Worm (Caenorhabditis elegans) whole organism, dauer: ENCODE data around the gene spe-41.

Experiments
- unc-62 ChIP-seq: sonication (generic microtip); optimal IDR thresholded peaks from 2 replicates; lab custom pipeline; 2017; ENCODE audit warnings: missing biosample characterization, missing genetic modification reagents, missing genetic modification characterization

The spe-41 gene

DNA sequence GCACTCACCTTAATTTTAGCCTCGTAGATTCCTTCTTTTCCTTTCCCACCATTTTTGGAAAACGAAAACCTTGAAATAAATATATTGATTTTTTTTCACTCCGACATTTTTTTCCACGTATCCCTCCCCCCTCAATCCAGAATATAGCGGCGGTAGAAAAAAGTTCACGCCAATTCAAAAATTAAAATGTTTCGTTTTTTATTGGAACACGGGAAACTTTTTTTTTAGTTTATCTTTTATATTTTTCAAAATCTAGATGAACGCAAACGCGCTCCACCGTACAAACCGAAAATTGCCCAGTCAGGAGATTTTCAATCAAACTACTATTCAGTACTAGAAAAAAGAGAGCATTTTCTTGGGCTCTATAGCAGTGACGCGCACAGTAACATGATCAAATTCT lies at the start of gene spe-41:
Gene spe-41, minus strand, starts transcription at position 72 of the 400 bp plus-strand sequence.
- no peak for TF ChIP-seq unc-62 (GFP tag; lab: Kevin White, UChicago)

DNA sequence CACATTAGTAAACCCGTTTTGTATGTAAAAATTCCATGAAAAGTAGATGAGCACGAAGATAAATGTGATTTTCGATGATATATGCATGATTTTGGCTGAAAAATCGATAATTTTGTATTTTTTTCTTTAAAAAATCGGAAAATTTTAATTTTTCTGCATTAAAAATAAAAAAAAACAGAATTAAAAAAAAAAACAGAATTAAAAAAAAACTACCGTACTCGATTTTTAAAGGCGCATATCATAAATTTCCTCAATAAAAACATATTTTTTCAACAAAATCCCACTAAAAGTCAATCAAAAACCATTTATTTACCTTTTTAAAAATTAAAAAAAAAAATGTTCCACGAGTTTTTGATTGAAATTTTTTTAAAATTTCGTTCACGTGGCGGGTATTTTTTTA lies 49.1 kb upstream of the spe-41 start, which contains the start of gene gly-14:
Gene gly-14, minus strand, starts transcription at position 101 of the 400 bp plus-strand sequence.
- TF ChIP-seq unc-62 (GFP tag; lab: Kevin White, UChicago) = no peak

DNA sequence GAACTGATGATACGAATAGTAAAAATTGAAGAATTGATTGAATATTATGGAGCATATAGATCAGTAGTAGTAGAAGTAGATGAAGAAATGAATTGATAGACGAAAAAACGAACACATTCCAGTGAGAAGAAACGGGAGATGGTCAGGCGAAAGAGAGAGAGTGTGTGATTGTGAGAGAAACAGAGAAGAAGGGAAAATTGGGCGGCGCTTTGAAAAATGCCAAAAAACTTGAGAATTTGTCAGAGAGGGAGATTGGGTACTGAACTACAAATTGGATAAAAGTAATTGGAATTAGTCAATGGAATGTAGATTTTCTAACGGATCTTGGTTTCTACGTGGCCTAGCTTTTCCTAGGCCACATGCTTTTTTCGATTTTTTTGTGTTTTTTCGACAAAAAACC lies 44.2 kb upstream of the spe-41 start, which contains the start of gene C34C12.7:
Gene C34C12.7, minus strand, starts transcription at position 118 of the 400 bp plus-strand sequence.
- no peak for TF ChIP-seq unc-62 (GFP tag; lab: Kevin White, UChicago)

DNA sequence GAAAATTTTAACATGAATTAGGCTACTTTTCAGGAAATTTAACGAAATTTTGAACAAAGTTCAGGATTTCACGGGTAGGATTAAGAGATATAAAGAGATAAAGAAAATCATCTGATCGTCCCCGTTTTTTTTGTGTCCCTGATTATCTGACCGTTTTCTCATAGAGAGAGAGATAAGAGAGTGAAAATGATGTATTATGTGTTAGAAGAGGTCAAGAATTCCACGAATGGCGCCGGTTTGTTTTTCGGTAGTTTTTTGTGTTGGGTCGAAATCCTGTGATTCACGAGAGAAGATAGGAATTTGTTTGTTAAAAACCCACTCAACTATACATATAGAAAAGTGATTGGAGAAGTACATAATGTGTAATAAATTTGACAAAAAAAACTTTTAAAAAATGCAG lies 43.1 kb upstream of the spe-41 start:
- no peak for TF ChIP-seq unc-62 (GFP tag; lab: Kevin White, UChicago)

DNA sequence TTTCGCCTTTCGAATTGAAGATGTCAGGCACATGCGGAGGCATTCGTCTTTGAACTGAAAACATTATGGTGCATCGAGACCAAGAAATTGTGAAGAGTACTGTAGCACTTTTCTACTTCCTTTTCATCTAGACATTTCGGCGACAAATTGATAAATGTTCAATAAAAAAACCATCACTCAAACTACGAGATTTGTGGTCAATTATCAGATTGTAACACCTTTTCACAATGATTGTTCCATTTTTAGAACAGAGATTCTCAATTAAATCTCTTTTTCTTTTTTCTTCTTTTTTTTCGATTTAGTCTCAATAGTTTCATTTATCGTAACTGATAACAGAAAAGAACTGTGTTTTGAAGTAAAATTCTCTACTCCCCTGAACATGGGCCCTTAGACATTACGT lies 42.0 kb upstream of the spe-41 start:
- TF ChIP-seq unc-62 (GFP tag; lab: Kevin White, UChicago) = no peak

DNA sequence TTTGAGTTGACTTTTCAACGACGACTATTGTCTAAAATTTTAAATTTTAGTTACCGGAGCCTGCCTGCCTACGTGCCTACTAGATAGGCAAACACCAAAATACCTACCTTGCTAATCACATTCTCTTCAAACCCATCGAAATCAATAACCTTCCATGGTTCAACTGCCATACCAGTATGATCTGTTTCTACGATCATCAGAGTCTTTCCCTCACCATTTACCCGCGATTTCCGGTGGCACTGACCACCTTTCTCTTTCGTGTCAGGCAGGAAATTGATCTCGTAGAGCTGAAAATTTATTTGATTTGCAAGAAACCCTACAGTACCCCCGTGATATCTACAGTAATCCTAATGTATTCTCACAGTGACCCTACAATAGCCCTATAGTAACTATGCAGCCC lies 41.0 kb upstream of the spe-41 start:
- TF ChIP-seq unc-62 (GFP tag; lab: Kevin White, UChicago) = no peak

DNA sequence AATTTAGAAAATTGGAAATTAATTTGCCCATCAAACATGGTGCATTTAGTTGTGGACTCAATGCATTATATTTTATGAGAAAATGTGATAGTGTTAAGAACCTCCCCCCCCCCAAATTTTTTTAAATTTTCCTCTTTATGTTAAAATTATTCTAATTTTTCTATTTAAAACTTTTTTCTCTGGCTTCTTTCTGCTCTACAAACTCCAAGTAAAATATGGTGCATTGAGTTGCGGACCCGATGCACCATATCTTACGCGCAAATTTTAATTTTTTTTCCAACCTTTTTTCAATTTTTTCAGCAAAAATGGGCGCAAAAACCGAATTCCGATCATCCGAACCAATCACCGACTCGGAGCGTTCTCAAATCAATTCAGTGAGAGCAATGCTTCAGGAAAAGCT lies 38.3 kb upstream of the spe-41 start, which contains the start of gene C34C12.6:
Gene C34C12.6, plus strand, starts transcription at position 301 of the 400 bp plus-strand sequence.
- TF ChIP-seq unc-62 (GFP tag; lab: Kevin White, UChicago) = no peak

DNA sequence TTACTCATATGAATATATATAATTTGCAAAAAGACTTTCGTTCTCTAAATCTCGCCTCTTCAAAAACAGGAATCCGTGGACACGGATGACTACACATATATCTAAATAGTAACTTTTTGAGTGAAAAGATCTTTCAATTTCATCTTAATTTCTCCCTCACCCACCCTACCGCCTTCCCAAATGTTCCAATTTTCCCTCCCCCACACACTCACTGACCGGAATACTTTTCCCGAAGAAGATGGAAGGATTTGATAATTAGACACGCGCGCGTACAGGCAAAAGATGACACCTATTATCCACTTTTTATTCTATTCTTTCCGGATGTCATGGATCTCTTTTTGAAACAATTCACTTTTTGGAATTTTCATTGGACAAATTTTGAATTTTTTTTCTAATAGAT lies 36.9 kb upstream of the spe-41 start:
- TF ChIP-seq unc-62 (GFP tag; lab: Kevin White, UChicago) = no peak

DNA sequence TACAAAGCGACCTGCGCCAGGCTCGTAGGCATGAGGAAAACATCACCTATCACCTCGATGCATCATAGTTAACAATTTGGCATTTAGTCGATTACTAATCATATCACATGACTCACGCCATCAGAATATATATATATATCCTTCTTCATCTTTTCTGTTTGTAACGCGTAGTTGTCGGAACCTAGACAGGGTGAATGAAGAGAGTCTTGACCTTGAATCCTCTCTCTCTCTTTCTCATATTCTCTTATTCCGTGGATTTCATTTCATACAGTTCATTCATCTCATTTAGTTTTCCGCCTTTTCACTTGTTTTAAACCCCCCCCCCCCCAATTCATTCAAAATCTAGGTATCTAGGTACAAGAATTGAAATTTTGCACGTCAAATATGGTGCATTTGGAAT lies 36.2 kb upstream of the spe-41 start:
- TF ChIP-seq unc-62 (GFP tag; lab: Kevin White, UChicago) = no peak

DNA sequence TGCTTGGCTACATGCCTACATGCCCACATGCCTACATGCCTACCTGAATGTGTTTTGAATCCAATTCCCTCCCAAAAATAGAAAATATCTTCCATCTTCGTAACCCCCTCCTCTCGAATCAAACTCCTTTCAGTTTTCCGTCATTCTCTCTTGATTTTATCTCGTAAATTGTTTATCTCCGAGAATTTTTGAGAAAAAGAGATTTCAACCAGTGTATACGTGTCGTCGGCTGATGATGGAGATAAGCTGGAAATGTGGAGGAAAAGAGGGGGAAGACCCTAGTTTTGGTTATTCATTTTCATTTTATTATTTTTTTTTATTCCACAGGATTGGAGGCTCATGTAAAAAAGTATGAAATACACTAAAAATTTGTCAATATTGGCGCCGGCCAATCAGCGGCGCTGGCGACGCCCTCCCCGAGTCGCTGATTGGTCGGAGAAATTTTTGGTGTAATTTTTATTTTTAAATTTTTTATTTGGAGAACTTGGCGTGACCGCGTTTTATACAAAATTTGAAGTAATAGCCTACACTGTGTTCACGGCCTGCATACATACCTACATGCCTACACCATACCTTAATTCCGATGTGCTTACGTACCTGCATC lies 34.9 kb upstream of the spe-41 start:
- TF ChIP-seq unc-62 (GFP tag; lab: Kevin White, UChicago) = no peak

DNA sequence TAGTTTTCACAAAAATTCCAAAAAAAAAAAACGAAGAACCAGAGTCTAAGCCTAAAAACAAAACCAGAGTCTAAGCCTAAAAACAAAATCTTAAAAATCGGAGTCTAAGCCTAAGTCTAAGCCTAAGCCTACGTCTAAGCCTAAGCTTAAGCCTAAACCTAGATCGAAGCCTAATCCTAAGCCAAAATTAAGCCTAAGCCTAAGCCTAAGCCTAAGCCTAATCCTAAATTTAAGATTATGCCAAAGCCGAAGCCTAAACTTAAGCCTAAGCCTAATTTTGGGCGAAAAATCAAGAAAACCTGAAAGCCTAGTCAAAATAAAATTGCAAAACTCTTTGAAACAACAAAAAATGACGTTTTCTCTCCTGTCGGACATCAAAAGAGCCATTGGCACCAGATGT lies 33.4 kb upstream of the spe-41 start:
- TF ChIP-seq unc-62 (GFP tag; lab: Kevin White, UChicago) = no peak

DNA sequence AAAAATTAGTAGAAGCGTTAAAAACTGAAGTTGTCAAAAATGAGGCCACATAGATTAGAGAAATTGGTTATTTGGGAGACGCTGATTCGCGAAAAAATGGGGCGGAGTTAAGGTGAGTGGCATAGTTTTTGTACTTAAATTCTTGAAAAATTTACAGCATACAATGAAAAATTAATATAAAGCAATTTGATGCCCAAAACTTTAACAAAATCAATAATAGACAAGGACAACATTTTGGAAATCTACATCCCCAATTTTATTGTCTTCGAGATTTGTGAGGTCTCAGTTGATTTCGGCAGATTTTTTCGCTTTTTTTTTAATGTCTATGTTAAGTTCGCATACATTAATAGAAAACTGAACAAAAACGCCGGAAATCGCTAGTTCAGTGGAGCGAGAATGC lies 32.2 kb upstream of the spe-41 start:
- no peak for TF ChIP-seq unc-62 (GFP tag; lab: Kevin White, UChicago)

DNA sequence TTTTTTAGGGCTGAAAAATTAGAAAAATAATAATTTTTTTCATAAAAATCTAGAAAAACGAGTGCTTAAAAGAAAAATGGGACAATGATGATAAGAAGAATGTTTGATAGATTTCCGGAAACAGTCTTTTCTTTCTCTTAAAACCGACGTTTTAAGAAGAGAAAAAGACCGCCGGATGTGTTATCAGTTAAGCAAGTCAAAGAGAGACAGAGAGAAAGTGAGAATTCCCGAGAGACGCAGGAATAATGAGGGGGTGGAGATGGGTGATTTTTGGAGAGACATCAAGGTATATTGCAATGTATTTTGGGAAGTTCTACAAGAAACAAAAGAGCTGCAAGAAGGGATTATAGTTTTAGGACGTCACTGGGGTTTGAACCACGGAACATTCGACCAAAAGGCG lies 31.5 kb upstream of the spe-41 start, which contains the start of gene C34C12.9:
Gene C34C12.9, minus strand, starts transcription at position 16 of the 400 bp plus-strand sequence.
- no peak for TF ChIP-seq unc-62 (GFP tag; lab: Kevin White, UChicago)

DNA sequence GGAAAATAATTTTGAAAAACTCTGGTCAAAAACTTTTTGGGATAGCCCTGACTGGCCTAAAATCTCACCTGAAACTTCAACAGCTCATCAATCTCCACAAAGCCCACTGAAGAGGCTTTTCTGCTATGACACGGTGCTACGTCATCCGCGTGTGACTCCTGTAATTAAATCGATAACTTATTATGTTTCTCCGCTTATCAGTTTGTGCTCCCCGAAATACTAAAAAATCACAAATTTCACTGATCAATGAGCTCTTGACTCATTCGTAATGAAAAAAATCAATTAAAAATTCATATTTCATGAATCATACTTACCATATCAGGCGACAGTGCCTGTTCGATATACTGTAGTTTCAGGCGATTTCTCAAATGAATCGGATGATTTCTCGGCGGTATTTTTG lies 31.0 kb upstream of the spe-41 start:
- TF ChIP-seq unc-62 (GFP tag; lab: Kevin White, UChicago) = no peak

DNA sequence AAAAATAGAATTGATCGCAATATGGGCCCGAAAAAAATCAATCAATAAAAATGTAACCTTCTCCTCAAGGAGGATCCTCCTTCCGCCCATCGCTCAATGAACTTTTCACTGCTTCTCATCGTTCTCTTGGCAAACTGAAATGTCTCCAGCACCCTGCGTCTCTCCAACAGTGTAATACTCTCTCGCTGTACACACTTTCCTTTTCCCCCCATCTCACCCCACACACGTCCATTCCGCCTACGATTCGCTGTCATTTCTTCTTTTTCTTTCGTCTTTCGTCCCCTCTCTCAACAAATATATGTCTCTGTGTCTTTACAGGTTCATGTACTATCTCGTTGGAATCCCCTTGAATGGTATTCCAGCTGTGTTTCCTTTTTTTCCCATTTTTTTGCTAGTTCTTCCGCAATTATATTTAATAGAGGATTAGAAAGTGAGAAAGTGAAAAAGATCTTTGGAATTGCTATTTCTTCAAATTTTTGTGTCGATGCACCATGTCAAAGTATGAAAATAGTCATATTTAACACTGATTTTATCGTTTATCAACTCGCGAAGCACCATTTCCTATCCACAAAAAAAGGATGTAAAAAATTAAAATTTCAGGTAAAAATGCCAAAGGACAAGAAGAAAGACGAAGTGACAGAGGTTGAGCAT lies 27.5 kb upstream of the spe-41 start, which contains the start of gene rsu-1:
Gene rsu-1, plus strand, starts transcription at position 601 of the 651 bp plus-strand sequence.
- no peak for TF ChIP-seq unc-62 (GFP tag; lab: Kevin White, UChicago)

DNA sequence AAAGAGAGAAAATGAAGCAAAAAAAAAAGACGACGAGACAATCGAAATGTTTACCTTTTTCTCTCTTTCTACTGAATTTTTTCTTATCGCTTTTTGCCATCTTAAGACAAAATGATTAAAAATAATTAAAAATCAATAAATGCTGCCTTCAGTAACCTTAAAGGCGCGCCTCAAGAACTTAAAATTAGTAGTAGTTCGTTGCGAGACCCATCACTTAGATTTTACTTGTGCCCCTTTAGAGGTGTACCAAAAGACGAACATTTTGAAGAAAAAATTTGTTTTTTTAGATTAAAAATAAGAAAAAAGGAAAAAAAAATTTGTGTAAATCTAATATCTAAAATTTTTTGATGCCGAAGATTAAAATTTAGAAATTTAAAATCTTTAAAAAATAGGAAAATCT lies 27.0 kb upstream of the spe-41 start:
- TF ChIP-seq unc-62 (GFP tag; lab: Kevin White, UChicago) = no peak

DNA sequence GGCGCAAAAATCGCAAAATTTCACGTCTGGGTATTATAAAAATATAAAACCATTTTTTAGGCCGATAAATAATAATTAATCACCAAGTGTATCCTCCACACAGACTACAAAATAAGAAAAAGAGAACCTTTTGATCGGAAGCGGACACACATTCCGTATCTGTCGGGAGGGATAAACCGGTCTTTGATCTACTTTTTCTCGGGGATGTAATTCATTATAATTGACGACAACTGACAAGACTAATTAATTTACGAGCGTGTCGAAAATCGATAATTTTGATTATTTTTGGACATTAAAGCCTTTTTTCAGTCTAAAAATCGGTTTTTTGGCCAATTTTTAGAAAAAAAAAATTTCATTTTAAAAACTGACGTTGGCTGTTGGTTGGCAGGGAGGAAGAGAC lies 26.4 kb upstream of the spe-41 start:
- TF ChIP-seq unc-62 (GFP tag; lab: Kevin White, UChicago) = no peak
